Worm (Caenorhabditis elegans) whole organism, L4 larva: ENCODE measurements around the gene tag-243.

Experiments
- F10B5.3 ChIP-seq: sonication (generic microtip); optimal IDR thresholded peaks from 2 replicates; lab custom pipeline; 2016; ENCODE audit warnings: mild to moderate bottlenecking, missing genetic modification characterization, missing compliant biosample characterization
- F26F4.8 ChIP-seq: fragments of 200-800 bp; sonication (Bioruptor generic); conservative IDR thresholded peaks from 2 replicates; pipeline ENCODE4 v1.3.6; 2022; ENCODE audit warnings: missing genetic modification characterization, missing compliant biosample characterization
- F44E2.7 ChIP-seq: fragments of 200-800 bp; sonication (Bioruptor generic); IDR thresholded peaks from 2 replicates; pipeline ENCODE4 v2.1.2; 2022; ENCODE audit warnings: missing genetic modification characterization, missing compliant biosample characterization
- R02D3.7 ChIP-seq: fragments of 150-350 bp; sonication (generic microtip); optimal IDR thresholded peaks from 3 replicates; lab custom pipeline; 2014; ENCODE audit warnings: missing biosample characterization, missing genetic modification characterization
- T20F7.1 ChIP-seq: fragments of 200-800 bp; sonication (Bioruptor generic); optimal IDR thresholded peaks from 2 replicates; lab custom pipeline; 2018; ENCODE audit warnings: mild to moderate bottlenecking, missing genetic modification characterization, missing compliant biosample characterization
- Y48G9A.11 ChIP-seq: fragments of 200-800 bp; sonication (Bioruptor generic); IDR thresholded peaks from 2 replicates; pipeline ENCODE4 v1.3.6; 2022; ENCODE audit warnings: missing genetic modification reagents, missing genetic modification characterization, missing compliant biosample characterization
- Y5F2A.4 ChIP-seq: fragments of 200-800 bp; sonication (Bioruptor generic); optimal IDR thresholded peaks from 2 replicates; lab custom pipeline; 2018; ENCODE audit warnings: mild to moderate bottlenecking, missing genetic modification characterization, missing compliant biosample characterization
- ZK337.2 ChIP-seq: fragments of 200-800 bp; sonication (Bioruptor generic); IDR thresholded peaks from 2 replicates; pipeline ENCODE4 v1.3.6; 2022; ENCODE audit warnings: missing genetic modification reagents, missing genetic modification characterization, missing compliant biosample characterization
- aha-1 ChIP-seq: fragments of 150-350 bp; peaks from one replicate; lab custom pipeline; 2014; ENCODE audit warnings: missing biosample characterization, missing genetic modification characterization
- aly-2 ChIP-seq: sonication (generic microtip); optimal IDR thresholded peaks from 2 replicates; lab custom pipeline; 2018; ENCODE audit warnings: missing biosample characterization, missing genetic modification characterization
- arid-1 ChIP-seq: fragments of 200-800 bp; sonication (Bioruptor generic); conservative IDR thresholded peaks from 2 replicates; pipeline ENCODE4 v1.3.6; 2022; ENCODE audit warnings: missing genetic modification reagents, missing genetic modification characterization, missing compliant biosample characterization
- attf-4 ChIP-seq: sonication (generic microtip); optimal IDR thresholded peaks from 3 replicates; lab custom pipeline; 2017; ENCODE audit warnings: missing biosample characterization, missing genetic modification characterization
- ceh-20 ChIP-seq: fragments of 200-800 bp; sonication (Bioruptor generic); IDR thresholded peaks from 2 replicates; pipeline ENCODE4 v1.3.6; 2022; ENCODE audit warnings: missing genetic modification reagents, missing genetic modification characterization, missing compliant biosample characterization
- ceh-44 ChIP-seq: fragments of 200-800 bp; sonication (Bioruptor generic); IDR thresholded peaks from 2 replicates; pipeline ENCODE4 v1.3.6; 2022; ENCODE audit warnings: missing genetic modification reagents, missing genetic modification characterization, missing compliant biosample characterization
- daf-12 ChIP-seq: fragments of 150-350 bp; optimal IDR thresholded peaks from 2 replicates; lab custom pipeline; 2014; ENCODE audit warnings: missing biosample characterization, missing genetic modification reagents, missing genetic modification characterization
- daf-19 ChIP-seq: fragments of 200-800 bp; sonication (Bioruptor generic); conservative IDR thresholded peaks from 2 replicates; pipeline ENCODE4 v1.3.6; 2022; ENCODE audit warnings: missing genetic modification characterization, missing compliant biosample characterization
- dmd-8 ChIP-seq: fragments of 200-800 bp; sonication (Bioruptor generic); IDR thresholded peaks from 2 replicates; pipeline ENCODE4 v1.3.6; 2022; ENCODE audit warnings: missing genetic modification characterization, missing compliant biosample characterization
- dmd-9 ChIP-seq: fragments of 200-800 bp; sonication (Bioruptor generic); IDR thresholded peaks from 2 replicates; pipeline ENCODE4 v1.3.6; 2022; ENCODE audit warnings: missing genetic modification reagents, missing genetic modification characterization, missing compliant biosample characterization
- duxl-1 ChIP-seq: sonication (generic microtip); optimal IDR thresholded peaks from 2 replicates; lab custom pipeline; 2016; ENCODE audit warnings: mild to moderate bottlenecking, missing genetic modification characterization, moderate library complexity, missing compliant biosample characterization; ENCODE audit not compliant: poor library complexity
- dve-1 ChIP-seq: sonication (generic microtip); optimal IDR thresholded peaks from 2 replicates; lab custom pipeline; 2017; ENCODE audit warnings: antibody characterized with exemption, mild to moderate bottlenecking, missing genetic modification characterization, missing compliant biosample characterization; ENCODE audit not compliant: insufficient read depth
- egl-27 ChIP-seq: sonication (generic microtip); optimal IDR thresholded peaks from 3 replicates; lab custom pipeline; 2017; ENCODE audit warnings: missing biosample characterization, missing genetic modification reagents, missing genetic modification characterization
- fkh-10 ChIP-seq: fragments of 150-350 bp; optimal IDR thresholded peaks from 2 replicates; lab custom pipeline; 2014; ENCODE audit warnings: missing biosample characterization, missing genetic modification reagents, missing genetic modification characterization
- fos-1 ChIP-seq: fragments of 150-350 bp; optimal IDR thresholded peaks from 2 replicates; lab custom pipeline; 2014; ENCODE audit warnings: missing biosample characterization, missing genetic modification characterization
- gei-8 ChIP-seq: fragments of 200-800 bp; sonication (Bioruptor generic); optimal IDR thresholded peaks from 2 replicates; lab custom pipeline; 2018; ENCODE audit warnings: mild to moderate bottlenecking, missing genetic modification characterization, missing compliant biosample characterization
- hlh-11 ChIP-seq: fragments of 200-800 bp; sonication (Bioruptor generic); optimal IDR thresholded peaks from 2 replicates; lab custom pipeline; 2018; ENCODE audit warnings: mild to moderate bottlenecking, missing genetic modification characterization, missing compliant biosample characterization
- lim-7 ChIP-seq: fragments of 200-800 bp; sonication (Bioruptor generic); IDR thresholded peaks from 2 replicates; pipeline ENCODE4 v1.3.6; 2022; ENCODE audit warnings: missing genetic modification characterization, missing compliant biosample characterization
- lin-1 ChIP-seq: fragments of 200-800 bp; sonication (Bioruptor generic); IDR thresholded peaks from 2 replicates; pipeline ENCODE4 v1.3.6; 2022; ENCODE audit warnings: missing genetic modification reagents, missing genetic modification characterization, missing compliant biosample characterization
- lin-13 ChIP-seq: fragments of 150-350 bp; optimal IDR thresholded peaks from 2 replicates; lab custom pipeline; 2014; ENCODE audit warnings: missing biosample characterization, missing genetic modification reagents, missing genetic modification characterization
- lin-38 ChIP-seq: fragments of 200-800 bp; sonication (Bioruptor generic); IDR thresholded peaks from 2 replicates; pipeline ENCODE4 v1.3.6; 2022; ENCODE audit warnings: missing genetic modification reagents, missing genetic modification characterization, missing compliant biosample characterization
- lin-39 ChIP-seq: fragments of 150-350 bp; optimal IDR thresholded peaks from 2 replicates; lab custom pipeline; 2014; ENCODE audit warnings: missing biosample characterization, missing genetic modification reagents, missing genetic modification characterization
- lir-3 ChIP-seq: sonication (generic microtip); optimal IDR thresholded peaks from 2 replicates; lab custom pipeline; 2016; ENCODE audit warnings: mild to moderate bottlenecking, missing genetic modification characterization, missing compliant biosample characterization
- mdt-29 ChIP-seq: fragments of 200-800 bp; sonication (Bioruptor generic); IDR thresholded peaks from 2 replicates; pipeline ENCODE4 v1.3.6; 2022; ENCODE audit warnings: missing genetic modification reagents, missing genetic modification characterization, missing compliant biosample characterization
- mep-1 ChIP-seq: fragments of 150-350 bp; sonication (generic microtip); optimal IDR thresholded peaks from 3 replicates; lab custom pipeline; 2014; ENCODE audit warnings: missing biosample characterization, missing genetic modification characterization
- mxl-2 ChIP-seq: fragments of 200-800 bp; sonication (Bioruptor generic); conservative IDR thresholded peaks from 2 replicates; pipeline ENCODE4 v1.3.6; 2022; ENCODE audit warnings: missing genetic modification reagents, missing genetic modification characterization, missing compliant biosample characterization
- nhr-10 ChIP-seq: fragments of 150-350 bp; optimal IDR thresholded peaks from 2 replicates; lab custom pipeline; 2014; ENCODE audit warnings: missing biosample characterization, missing genetic modification characterization
- nhr-237 ChIP-seq: sonication (generic microtip); optimal IDR thresholded peaks from 2 replicates; lab custom pipeline; 2017; ENCODE audit warnings: missing biosample characterization, missing genetic modification characterization
- nhr-25 ChIP-seq: sonication (generic microtip); optimal IDR thresholded peaks from 2 replicates; lab custom pipeline; 2017; ENCODE audit warnings: missing genetic modification characterization, mild to moderate bottlenecking, missing compliant biosample characterization, antibody characterized with exemption, moderate library complexity, borderline replicate concordance; ENCODE audit not compliant: insufficient read depth
- nhr-6 ChIP-seq: fragments of 150-350 bp; optimal IDR thresholded peaks from 2 replicates; lab custom pipeline; 2014; ENCODE audit warnings: missing biosample characterization, missing genetic modification characterization
- nhr-76 ChIP-seq: fragments of 150-350 bp; optimal IDR thresholded peaks from 2 replicates; lab custom pipeline; 2014; ENCODE audit warnings: missing biosample characterization, missing genetic modification characterization
- nhr-77 ChIP-seq: fragments of 150-350 bp; optimal IDR thresholded peaks from 2 replicates; lab custom pipeline; 2014; ENCODE audit warnings: missing biosample characterization, missing genetic modification characterization
- php-3 ChIP-seq: fragments of 200-800 bp; sonication (Bioruptor generic); IDR thresholded peaks from 2 replicates; pipeline ENCODE4 v1.3.6; 2022; ENCODE audit warnings: missing genetic modification reagents, missing genetic modification characterization, missing compliant biosample characterization
- rbr-2 ChIP-seq: sonication (generic microtip); optimal IDR thresholded peaks from 2 replicates; lab custom pipeline; 2016; ENCODE audit warnings: missing genotype, missing genetic modification characterization, missing compliant biosample characterization
- sdz-12 ChIP-seq: fragments of 200-800 bp; sonication (Bioruptor generic); optimal IDR thresholded peaks from 2 replicates; lab custom pipeline; 2018; ENCODE audit warnings: mild to moderate bottlenecking, missing genetic modification characterization, missing compliant biosample characterization
- skn-1 ChIP-seq: fragments of 150-350 bp; optimal IDR thresholded peaks from 2 replicates; lab custom pipeline; 2014; ENCODE audit warnings: missing biosample characterization, missing genetic modification characterization
- snpc-4 ChIP-seq: fragments of 150-350 bp; optimal IDR thresholded peaks from 2 replicates; lab custom pipeline; 2014; ENCODE audit warnings: missing biosample characterization, missing genetic modification characterization
- spr-3 ChIP-seq: fragments of 200-800 bp; sonication (Bioruptor generic); optimal IDR thresholded peaks from 2 replicates; lab custom pipeline; 2018; ENCODE audit warnings: mild to moderate bottlenecking, missing genetic modification characterization, missing compliant biosample characterization
- tag-97 ChIP-seq: fragments of 200-800 bp; sonication (Bioruptor generic); IDR thresholded peaks from 2 replicates; pipeline ENCODE4 v1.3.6; 2022; ENCODE audit warnings: missing genetic modification characterization, missing compliant biosample characterization
- unc-62 ChIP-seq, 3 experiments: fragments of 150-350 bp in 1 of 3; sonication (generic microtip); optimal IDR thresholded peaks in 2 of 3; peaks in 1 of 3; 1 replicate in 1 of 3; 2 replicates in 2 of 3; lab custom pipeline; 2014 to 2017; ENCODE audit warnings: missing biosample characterization in 3 of 3, missing genetic modification characterization in 3 of 3, missing genetic modification reagents in 3 of 3, missing genotype in 1 of 3
- zag-1 ChIP-seq: fragments of 150-350 bp; optimal IDR thresholded peaks from 2 replicates; lab custom pipeline; 2014; ENCODE audit warnings: missing biosample characterization, missing genetic modification characterization
- zfp-3 ChIP-seq: fragments of 200-800 bp; sonication (Bioruptor generic); conservative IDR thresholded peaks from 2 replicates; pipeline ENCODE4 v1.3.6; 2022; ENCODE audit warnings: missing genetic modification reagents, missing genetic modification characterization, missing compliant biosample characterization
- zip-2 ChIP-seq: fragments of 150-350 bp; optimal IDR thresholded peaks from 2 replicates; lab custom pipeline; 2014; ENCODE audit warnings: missing biosample characterization, missing genetic modification characterization
- ztf-11 ChIP-seq: fragments of 150-350 bp; optimal IDR thresholded peaks from 2 replicates; lab custom pipeline; 2014; ENCODE audit warnings: missing biosample characterization, missing genetic modification characterization

The tag-243 gene

DNA sequence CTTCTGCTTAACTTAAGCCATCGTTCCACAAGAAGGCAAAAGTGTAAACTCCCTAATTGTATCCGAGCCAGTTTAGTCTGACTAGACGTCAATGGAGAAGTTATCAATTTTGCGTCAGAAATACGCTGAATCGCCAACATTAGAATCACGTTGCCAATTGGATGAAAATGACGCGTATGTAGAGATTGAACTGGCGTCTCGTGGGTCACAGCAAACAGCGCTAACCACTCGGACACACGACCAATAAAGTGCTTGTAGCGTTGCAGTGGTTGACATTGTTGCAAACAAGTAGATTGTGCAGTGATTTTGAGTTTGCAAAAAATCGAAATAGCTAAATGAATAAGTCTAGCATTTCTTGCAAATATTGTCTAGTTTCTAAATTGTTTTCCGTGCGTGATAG lies 1.3 kb upstream of the tag-243 start (continued):
- TF ChIP-seq mxl-2 (GFP tag; lab: Robert Waterston, UW), result 0 out of 2 replicates have a peak, but pooled peaks have one; percentile 66
- peak; percentile 86 for TF ChIP-seq zfp-3 (GFP tag; lab: Robert Waterston, UW)
- TF ChIP-seq T20F7.1 (GFP tag; lab: Kevin White, UChicago), result peak; percentile 68
- peak; percentile 96 for TF ChIP-seq lim-7 (GFP tag; lab: Robert Waterston, UW)
- TF ChIP-seq zag-1, result no peak
- peak; percentile 76 for TF ChIP-seq hlh-11 (tag; lab: Kevin White, UChicago)
- TF ChIP-seq dmd-8 (GFP tag; lab: Robert Waterston, UW), result peak; percentile 93
- TF ChIP-seq F26F4.8, result peak; percentile 96
- TF ChIP-seq nhr-6 (tag; lab: Kevin White, UChicago), result peak; percentile 51
- no peak for TF ChIP-seq nhr-25 (tag; lab: Kevin White, UChicago)
- peak; percentile 62 for TF ChIP-seq lin-13 (GFP tag; lab: Kevin White, UChicago)
- peak; percentile 90 for TF ChIP-seq ceh-44
- TF ChIP-seq lin-1 (GFP tag; lab: Robert Waterston, UW), result peak; percentile 86
- peak; percentile 90 for TF ChIP-seq aha-1 (tag; lab: Kevin White, UChicago)
- TF ChIP-seq mdt-29 (GFP tag; lab: Robert Waterston, UW), result peak; percentile 84; the same call in 1 of the 2 replicates
- TF ChIP-seq dmd-9, result peak; percentile 84
- peak; percentile 89 for TF ChIP-seq arid-1
- TF ChIP-seq ztf-11 (tag; lab: Kevin White, UChicago), result no peak
- TF ChIP-seq nhr-76 (tag; lab: Kevin White, UChicago), result no peak
- peak; percentile 75 for TF ChIP-seq lir-3 (tag; lab: Kevin White, UChicago)
- no peak for TF ChIP-seq lin-39 (tag; lab: Kevin White, UChicago)
- no peak for TF ChIP-seq nhr-237
- TF ChIP-seq sdz-12 (GFP tag; lab: Kevin White, UChicago), result peak; percentile 87
- peak; percentile 85 for TF ChIP-seq duxl-1
- peak; percentile 56 for TF ChIP-seq zip-2
- peak; percentile 89 for TF ChIP-seq daf-19
- TF ChIP-seq fos-1 (tag; lab: Kevin White, UChicago), result no peak
- no peak for TF ChIP-seq snpc-4 (tag; lab: Kevin White, UChicago)
- peak; percentile 75; the same call in 1 of the 2 replicates for TF ChIP-seq ceh-20 (GFP tag; lab: Robert Waterston, UW)
- TF ChIP-seq skn-1 (tag; lab: Kevin White, UChicago), result no peak
- peak; percentile 18 for TF ChIP-seq nhr-77 (tag; lab: Kevin White, UChicago)
- no peak for TF ChIP-seq daf-12
- no peak for TF ChIP-seq egl-27 (tag; lab: Kevin White, UChicago)
- TF ChIP-seq nhr-10, result no peak
- no peak for TF ChIP-seq unc-62 (GFP tag; optimal IDR thresholded peaks at IDR 0.05 in 1 of 2; lab: Kevin White, UChicago)
- no peak for TF ChIP-seq unc-62 (tag; optimal IDR thresholded peaks at IDR 0.05; lab: Kevin White, UChicago)
- TF ChIP-seq rbr-2 (tag; lab: Kevin White, UChicago), result peak; percentile 66
- TF ChIP-seq F44E2.7 (GFP tag; lab: Robert Waterston, UW), result peak; percentile 78; the same call in 1 of the 2 replicates
- TF ChIP-seq dve-1, result peak; percentile 76
- peak; percentile 83 for TF ChIP-seq spr-3
- TF ChIP-seq mep-1 (tag; lab: Kevin White, UChicago), result peak; percentile 79
- TF ChIP-seq tag-97 (GFP tag; lab: Robert Waterston, UW), result no peak
- peak; percentile 75 for TF ChIP-seq Y5F2A.4 (GFP tag; lab: Kevin White, UChicago)
- no peak for TF ChIP-seq fkh-10
- TF ChIP-seq attf-4 (tag; lab: Kevin White, UChicago), result no peak
- TF ChIP-seq php-3 (GFP tag; lab: Robert Waterston, UW), result peak; percentile 55
- TF ChIP-seq aly-2 (tag; lab: Kevin White, UChicago), result peak; percentile 40
- TF ChIP-seq R02D3.7 (tag; lab: Kevin White, UChicago), result peak; percentile 36
- no peak for TF ChIP-seq ZK337.2 (GFP tag; lab: Robert Waterston, UW)
- TF ChIP-seq gei-8, result peak; percentile 84
- TF ChIP-seq lin-38, result peak; percentile 83
- TF ChIP-seq Y48G9A.11 (GFP tag; lab: Robert Waterston, UW), result peak; percentile 81
- peak; percentile 60 for TF ChIP-seq F10B5.3 (tag; lab: Kevin White, UChicago)
